Fruit fly (Drosophila melanogaster) whole organism, embryonic: Measurements from ENCODE around the gene CG8051.

Source experiments
- B-H2 ChIP-seq: fragments of 200-800 bp; sonication (Bioruptor generic); optimal IDR thresholded peaks from 2 replicates; lab custom pipeline; 2018; ENCODE audit warnings: missing biosample characterization, mild to moderate bottlenecking, missing genetic modification characterization
- Bgb ChIP-seq: fragments of 200-800 bp; sonication (Bioruptor generic); IDR thresholded peaks from 2 replicates; pipeline ENCODE4 v1.3.6; 2022; ENCODE audit warnings: missing biosample characterization, missing genetic modification characterization; ENCODE audit not compliant: partially characterized antibody
- Bteb2 ChIP-seq: fragments of 200-800 bp; sonication (Bioruptor generic); optimal IDR thresholded peaks from 2 replicates; lab custom pipeline; 2016; ENCODE audit warnings: missing biosample characterization, missing genetic modification characterization
- CG10209 ChIP-seq: fragments of 200-800 bp; sonication (Bioruptor generic); optimal IDR thresholded peaks from 3 replicates; lab custom pipeline; 2017; ENCODE audit warnings: missing biosample characterization, mild to moderate bottlenecking, missing genetic modification characterization, missing genetic modification reagents
- CG11696 ChIP-seq: fragments of 200-800 bp; sonication (Bioruptor generic); IDR thresholded peaks from 2 replicates; pipeline ENCODE4 v1.3.6; 2022; ENCODE audit warnings: missing biosample characterization, missing genetic modification characterization
- CG12299 ChIP-seq: fragments of 200-800 bp; sonication (Bioruptor generic); optimal IDR thresholded peaks from 2 replicates; lab custom pipeline; 2018; ENCODE audit warnings: missing biosample characterization, mild to moderate bottlenecking, missing genetic modification characterization
- CG13287 ChIP-seq: fragments of 200-800 bp; sonication (Bioruptor generic); IDR thresholded peaks from 2 replicates; pipeline ENCODE4 v1.3.6; 2022; ENCODE audit warnings: missing biosample characterization, missing genetic modification characterization; ENCODE audit not compliant: partially characterized antibody
- CG13424 ChIP-seq: fragments of 200-800 bp; sonication (Bioruptor generic); optimal IDR thresholded peaks from 2 replicates; lab custom pipeline; 2019; ENCODE audit warnings: missing biosample characterization, mild to moderate bottlenecking, missing genetic modification characterization, moderate library complexity
- CG13624 ChIP-seq: fragments of 200-800 bp; sonication (Bioruptor generic); optimal IDR thresholded peaks from 2 replicates; lab custom pipeline; 2016; ENCODE audit warnings: missing biosample characterization, missing genetic modification characterization
- CG15479 ChIP-seq: fragments of 200-800 bp; sonication (Bioruptor generic); optimal IDR thresholded peaks from 3 replicates; lab custom pipeline; 2019; ENCODE audit warnings: missing biosample characterization, mild to moderate bottlenecking, missing genetic modification characterization, moderate library complexity
- CG2199 ChIP-seq: fragments of 200-800 bp; sonication (Bioruptor generic); IDR thresholded peaks from 3 replicates; pipeline ENCODE4 v1.3.6; 2022; ENCODE audit warnings: missing biosample characterization, missing genetic modification characterization
- CG32532 ChIP-seq: fragments of 200-800 bp; sonication (Bioruptor generic); IDR thresholded peaks from 2 replicates; pipeline ENCODE4 v1.3.6; 2022; ENCODE audit warnings: missing biosample characterization, missing genetic modification characterization
- CG32767 ChIP-seq: fragments of 200-800 bp; sonication (Bioruptor generic); IDR thresholded peaks from 2 replicates; pipeline ENCODE4 v1.3.6; 2022; ENCODE audit warnings: missing biosample characterization, missing genetic modification characterization
- CG6854 ChIP-seq: fragments of 200-800 bp; sonication (Bioruptor generic); optimal IDR thresholded peaks from 3 replicates; lab custom pipeline; 2017; ENCODE audit warnings: missing biosample characterization, mild to moderate bottlenecking, missing genetic modification characterization
- CG7556 ChIP-seq: fragments of 200-800 bp; sonication (Bioruptor generic); optimal IDR thresholded peaks from 2 replicates; lab custom pipeline; 2017; ENCODE audit warnings: missing biosample characterization, mild to moderate bottlenecking, missing genetic modification characterization
- CG7928 ChIP-seq: fragments of 200-800 bp; sonication (Bioruptor generic); optimal IDR thresholded peaks from 2 replicates; lab custom pipeline; 2017; ENCODE audit warnings: missing biosample characterization, mild to moderate bottlenecking, missing genetic modification characterization
- CG7987 ChIP-seq: fragments of 200-800 bp; sonication (Bioruptor generic); optimal IDR thresholded peaks from 2 replicates; lab custom pipeline; 2018; ENCODE audit warnings: missing biosample characterization, mild to moderate bottlenecking, missing genetic modification characterization, moderate library complexity
- CG8944 ChIP-seq: fragments of 200-800 bp; sonication (Bioruptor generic); optimal IDR thresholded peaks from 3 replicates; lab custom pipeline; 2016; ENCODE audit warnings: missing biosample characterization, missing genetic modification characterization
- CG9215 ChIP-seq: fragments of 200-800 bp; sonication (Bioruptor generic); IDR thresholded peaks from 2 replicates; pipeline ENCODE4 v1.3.6; 2022; ENCODE audit warnings: missing biosample characterization, missing genetic modification characterization
- CG9817 ChIP-seq: fragments of 200-800 bp; sonication (Bioruptor generic); optimal IDR thresholded peaks from 2 replicates; lab custom pipeline; 2018; ENCODE audit warnings: missing biosample characterization, mild to moderate bottlenecking, missing genetic modification characterization, moderate library complexity
- Dip3 ChIP-seq: fragments of 200-800 bp; sonication (Bioruptor generic); optimal IDR thresholded peaks from 3 replicates; lab custom pipeline; 2016; ENCODE audit warnings: missing biosample characterization, missing genetic modification characterization
- GATAe ChIP-seq: fragments of 200-800 bp; sonication (Bioruptor generic); conservative IDR thresholded peaks from 2 replicates; pipeline ENCODE4 v1.3.6; 2022; ENCODE audit warnings: missing biosample characterization, missing genetic modification characterization
- Hsf ChIP-seq: fragments of 200-800 bp; sonication (Bioruptor generic); optimal IDR thresholded peaks from 3 replicates; lab custom pipeline; 2016; ENCODE audit warnings: missing biosample characterization, missing genetic modification characterization
- Lim3 ChIP-seq: fragments of 200-800 bp; sonication (Bioruptor generic); IDR thresholded peaks from 2 replicates; pipeline ENCODE4 v1.3.6; 2022; ENCODE audit warnings: missing biosample characterization, missing genetic modification characterization
- Lpt ChIP-seq: fragments of >200 bp; optimal IDR thresholded peaks from 2 replicates; lab custom pipeline; 2018; ENCODE audit warnings: missing biosample characterization, missing genetic modification characterization
- Med ChIP-seq: fragments of 200-800 bp; sonication (Bioruptor generic); peaks from one replicate; lab custom pipeline; 2016; ENCODE audit warnings: missing biosample characterization, missing genetic modification characterization, mild to moderate bottlenecking, inconsistent platforms, moderate library complexity
- NFAT ChIP-seq: fragments of 200-800 bp; sonication (Bioruptor generic); IDR thresholded peaks from 2 replicates; pipeline ENCODE4 v1.3.6; 2022; ENCODE audit warnings: missing biosample characterization, missing genetic modification characterization
- Nf-YA ChIP-seq: fragments of 200-800 bp; sonication (Bioruptor generic); IDR thresholded peaks from 2 replicates; pipeline ENCODE4 v1.3.6; 2022; ENCODE audit warnings: missing biosample characterization, missing genetic modification characterization
- Sox102F ChIP-seq: fragments of 200-800 bp; sonication (Bioruptor generic); optimal IDR thresholded peaks from 2 replicates; lab custom pipeline; 2018; ENCODE audit warnings: missing biosample characterization, mild to moderate bottlenecking, missing genetic modification characterization, moderate library complexity
- YL-1 ChIP-seq: fragments of 200-800 bp; sonication (Bioruptor generic); optimal IDR thresholded peaks from 3 replicates; lab custom pipeline; 2017; ENCODE audit warnings: missing biosample characterization, mild to moderate bottlenecking, missing genetic modification characterization
- aop ChIP-seq: fragments of 200-800 bp; sonication (Bioruptor generic); IDR thresholded peaks from 2 replicates; pipeline ENCODE4 v1.3.6; 2022; ENCODE audit warnings: missing biosample characterization, missing genetic modification characterization
- az2 ChIP-seq: fragments of 200-800 bp; sonication (Bioruptor generic); optimal IDR thresholded peaks from 3 replicates; lab custom pipeline; 2016; ENCODE audit warnings: missing biosample characterization, missing genetic modification characterization
- bbx ChIP-seq: fragments of 200-800 bp; sonication (Bioruptor generic); IDR thresholded peaks from 2 replicates; pipeline ENCODE4 v1.3.6; 2022; ENCODE audit warnings: missing biosample characterization, missing genetic modification characterization; ENCODE audit not compliant: partially characterized antibody
- cato ChIP-seq: fragments of 200-800 bp; sonication (Bioruptor generic); optimal IDR thresholded peaks from 2 replicates; lab custom pipeline; 2016; ENCODE audit warnings: missing biosample characterization, missing genetic modification characterization, borderline replicate concordance
- ci ChIP-seq: fragments of 200-800 bp; sonication (Bioruptor generic); IDR thresholded peaks from 3 replicates; pipeline ENCODE4 v1.3.6; 2022; ENCODE audit warnings: missing biosample characterization, missing genetic modification characterization
- emc ChIP-seq: fragments of 200-800 bp; sonication (Bioruptor generic); optimal IDR thresholded peaks from 2 replicates; lab custom pipeline; 2016; ENCODE audit warnings: missing biosample characterization, missing genetic modification characterization
- en ChIP-seq: fragments of 200-800 bp; sonication (Bioruptor generic); optimal IDR thresholded peaks from 2 replicates; lab custom pipeline; 2016; ENCODE audit warnings: missing biosample characterization, missing genetic modification characterization
- exex ChIP-seq: fragments of 200-800 bp; sonication (Bioruptor generic); optimal IDR thresholded peaks from 4 replicates; lab custom pipeline; 2018; ENCODE audit warnings: missing biosample characterization, mild to moderate bottlenecking, missing genetic modification characterization, moderate library complexity
- eyg ChIP-seq: fragments of 200-800 bp; sonication (Bioruptor generic); optimal IDR thresholded peaks from 3 replicates; lab custom pipeline; 2016; ENCODE audit warnings: missing biosample characterization, missing genetic modification characterization
- gem ChIP-seq: fragments of 200-800 bp; sonication (Bioruptor generic); optimal IDR thresholded peaks from 2 replicates; lab custom pipeline; 2019; ENCODE audit warnings: missing biosample characterization, mild to moderate bottlenecking, missing genetic modification characterization, moderate library complexity
- lab ChIP-seq: fragments of 200-800 bp; sonication (Bioruptor generic); optimal IDR thresholded peaks from 3 replicates; lab custom pipeline; 2017; ENCODE audit warnings: missing biosample characterization, missing genetic modification characterization, mild to moderate bottlenecking, moderate library complexity, missing genetic modification reagents
- lov ChIP-seq, 2 experiments: fragments of 200-800 bp in 1 of 2; fragments of >200 bp in 1 of 2; sonication (Bioruptor generic) in 1 of 2; IDR thresholded peaks in 1 of 2; optimal IDR thresholded peaks in 1 of 2; 2 replicates in 1 of 2; 3 replicates in 1 of 2; pipeline versions ENCODE4 v1.3.6 to Lab custom; 2017 to 2022; ENCODE audit warnings: missing biosample characterization in 1 of 2, missing genetic modification characterization in 1 of 2
- onecut ChIP-seq: fragments of 200-800 bp; sonication (Bioruptor generic); IDR thresholded peaks from 2 replicates; pipeline ENCODE4 v1.3.6; 2022; ENCODE audit warnings: missing biosample characterization, missing genetic modification characterization
- otp ChIP-seq: fragments of 200-800 bp; sonication (Bioruptor generic); IDR thresholded peaks from 3 replicates; pipeline ENCODE4, ENCODE4 v1.3.6; 2022; ENCODE audit warnings: missing biosample characterization, missing genetic modification characterization
- rib ChIP-seq: fragments of 200-800 bp; sonication (Bioruptor generic); IDR thresholded peaks from 2 replicates; pipeline ENCODE4 v1.3.6; 2022; ENCODE audit warnings: missing biosample characterization, missing genetic modification characterization
- salm ChIP-seq: fragments of 200-800 bp; sonication (Bioruptor generic); optimal IDR thresholded peaks from 2 replicates; lab custom pipeline; 2018; ENCODE audit warnings: missing biosample characterization, mild to moderate bottlenecking, missing genetic modification characterization
- sd ChIP-seq: fragments of 200-800 bp; sonication (Bioruptor generic); optimal IDR thresholded peaks from 3 replicates; lab custom pipeline; 2018; ENCODE audit warnings: missing biosample characterization, mild to moderate bottlenecking, missing genetic modification characterization, moderate library complexity
- sna ChIP-seq: fragments of 200-800 bp; sonication (Bioruptor generic); IDR thresholded peaks from 2 replicates; pipeline ENCODE4 v1.3.6; 2022; ENCODE audit warnings: missing biosample characterization, missing genetic modification characterization; ENCODE audit not compliant: partially characterized antibody
- ssp ChIP-seq: fragments of 200-800 bp; sonication (Bioruptor generic); IDR thresholded peaks from 2 replicates; pipeline ENCODE4 v1.3.6; 2022; ENCODE audit warnings: missing biosample characterization, missing genetic modification characterization
- vnd ChIP-seq: fragments of 200-800 bp; sonication (Bioruptor generic); IDR thresholded peaks from 3 replicates; pipeline ENCODE4 v1.3.6; 2022; ENCODE audit warnings: missing biosample characterization, missing genetic modification characterization; ENCODE audit not compliant: partially characterized antibody

Gene CG8051

DNA sequence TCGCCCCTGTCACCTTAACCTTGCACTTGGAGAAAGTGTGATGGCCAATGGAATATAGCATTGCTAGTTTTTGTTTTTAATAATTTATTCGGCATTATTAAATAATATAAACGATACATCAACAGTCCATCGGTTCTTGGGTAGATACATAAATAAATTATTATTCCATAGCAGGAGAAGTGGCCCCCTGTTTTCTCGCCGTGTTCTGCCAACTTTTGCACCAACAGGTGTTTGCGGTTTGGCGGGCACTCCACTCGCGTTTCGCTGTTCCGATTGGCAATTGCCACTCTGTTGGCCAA lies 16.1 kb upstream of the CG8051 start (continued):
- TF ChIP-seq GATAe (GFP tag; lab: Robert Waterston, UW) (peak; percentile 59; the same call in 1 of the 2 replicates), CG13424 (tag; lab: Kevin White, UChicago) (peak; percentile 66), Lim3 (GFP tag; lab: Robert Waterston, UW) (0 out of 2 replicates have a peak, but pooled peaks have one; percentile 7), sna (GFP tag; lab: Robert Waterston, UW) (no peak), CG8944 (GFP tag; lab: Kevin White, UChicago) (peak; percentile 48), ci (peak; percentile 89), eyg (peak; percentile 34), Nf-YA (peak; percentile 58; the same call in 1 of the 2 replicates), CG7928 (GFP tag; lab: Kevin White, UChicago) (peak; percentile 56), CG15479 (no peak), sd (peak; percentile 63), emc (GFP tag; lab: Kevin White, UChicago) (peak; percentile 3), ssp (GFP tag; lab: Robert Waterston, UW) (peak; percentile 66), B-H2 (GFP tag; lab: Kevin White, UChicago) (peak; percentile 47), cato (GFP tag; lab: Kevin White, UChicago) (no peak), Bteb2 (GFP tag; lab: Kevin White, UChicago) (peak; percentile 80), vnd (no peak), CG9215 (GFP tag; lab: Robert Waterston, UW) (peak; percentile 81), Bgb (GFP tag; lab: Robert Waterston, UW) (0 out of 2 replicates have a peak, but pooled peaks have one; percentile 3), gem (peak; percentile 89), az2 (peak; percentile 66), aop (GFP tag; lab: Robert Waterston, UW) (no peak), exex (tag; lab: Kevin White, UChicago) (peak; percentile 61), CG7987 (GFP tag; lab: Kevin White, UChicago) (peak; percentile 38), CG32767 (GFP tag; lab: Robert Waterston, UW) (peak; percentile 75), CG32532 (GFP tag; lab: Robert Waterston, UW) (peak; percentile 93), CG9817 (tag; lab: Kevin White, UChicago) (peak; percentile 81), rib (peak; percentile 91), lov (optimal IDR thresholded peaks at IDR 0.05; lab: Kevin White, UChicago) (no peak), lov (GFP tag; IDR thresholded peaks at IDR 0.05; lab: Robert Waterston, UW) (0 out of 3 replicates have a peak, but pooled peaks have one; percentile 18), Hsf (GFP tag; lab: Kevin White, UChicago) (peak; percentile 72), Dip3 (GFP tag; lab: Kevin White, UChicago) (peak; percentile 81), salm (peak; percentile 54), bbx (GFP tag; lab: Robert Waterston, UW) (no peak), CG13624 (GFP tag; lab: Kevin White, UChicago) (peak; percentile 49), Lpt (GFP tag; lab: Kevin White, UChicago) (no peak), otp (peak; percentile 68; the same call in 2 of the 3 replicates), en (GFP tag; lab: Kevin White, UChicago) (peak; percentile 23), CG13287 (GFP tag; lab: Robert Waterston, UW) (no peak), lab (GFP tag; lab: Kevin White, UChicago) (peak; percentile 94), onecut (peak; percentile 71), CG2199 (peak; percentile 56; the same call in 1 of the 3 replicates), CG11696 (GFP tag; lab: Robert Waterston, UW) (0 out of 2 replicates have a peak, but pooled peaks have one; percentile 6), CG7556 (peak; percentile 79), YL-1 (GFP tag; lab: Kevin White, UChicago) (no peak), Sox102F (peak; percentile 85), CG12299 (tag; lab: Kevin White, UChicago) (peak; percentile 50), NFAT (GFP tag; lab: Robert Waterston, UW) (peak; percentile 74; the same call in 1 of the 2 replicates), CG6854 (GFP tag; lab: Kevin White, UChicago) (peak; percentile 63), CG10209 (GFP tag; lab: Kevin White, UChicago) (peak; percentile 83), Med (GFP tag; lab: Kevin White, UChicago) (peak; percentile 96)
